Worm (Caenorhabditis elegans) whole organism, midembryonic: ENCODE measurements around the gene txbp-3.

Experiments used
- klf-2 ChIP-seq: fragments of 200-800 bp; sonication (Bioruptor generic); conservative IDR thresholded peaks from 2 replicates; pipeline ENCODE4 v1.3.6; 2022; ENCODE audit warnings: missing genetic modification reagents, missing genetic modification characterization, missing compliant biosample characterization
- med-1 ChIP-seq: sonication (generic microtip); optimal IDR thresholded peaks from 2 replicates; lab custom pipeline; 2017; ENCODE audit warnings: missing genetic modification characterization, mild to moderate bottlenecking, missing compliant biosample characterization, antibody characterized with exemption, missing genetic modification reagents; ENCODE audit not compliant: insufficient read depth
- tab-1 ChIP-seq: fragments of 200-800 bp; sonication (Bioruptor generic); IDR thresholded peaks from 2 replicates; pipeline ENCODE4 v1.3.6; 2022; ENCODE audit warnings: missing genetic modification characterization, missing compliant biosample characterization
- ztf-23 ChIP-seq: fragments of 200-800 bp; sonication (Bioruptor generic); IDR thresholded peaks from 2 replicates; pipeline ENCODE4 v1.3.6; 2022; ENCODE audit warnings: missing genetic modification reagents, missing genetic modification characterization, missing compliant biosample characterization
- ztf-29 ChIP-seq: fragments of 200-800 bp; sonication (Bioruptor generic); IDR thresholded peaks from 2 replicates; pipeline ENCODE4 v1.3.6; 2022; ENCODE audit warnings: missing genetic modification reagents, missing genetic modification characterization, missing compliant biosample characterization

DNA sequence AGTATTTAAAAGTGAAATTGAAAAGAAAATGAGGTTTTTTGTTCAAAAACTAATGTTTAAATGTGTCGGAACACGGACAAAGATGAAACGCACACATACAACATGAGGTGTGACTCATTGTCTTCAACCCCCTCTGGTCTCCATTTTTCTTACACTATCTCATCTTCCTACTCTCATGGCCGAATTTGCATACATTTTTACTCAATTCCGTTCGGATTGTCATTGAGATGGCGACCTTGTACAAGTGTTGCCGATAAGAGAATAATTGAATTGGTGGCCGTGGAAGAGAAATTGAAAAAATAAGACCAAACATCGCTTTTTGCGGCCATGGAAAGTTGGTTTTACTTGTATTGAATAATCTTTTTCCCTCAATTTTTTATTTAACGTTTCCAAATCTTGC lies at the start of gene txbp-3:
- peak; percentile 71 for TF ChIP-seq ztf-23 (GFP tag; lab: Robert Waterston, UW)
- no peak for TF ChIP-seq klf-2
- TF ChIP-seq ztf-29 = no peak
- TF ChIP-seq tab-1 (GFP tag; lab: Robert Waterston, UW) = no peak
- TF ChIP-seq med-1 = no peak
